Fruit fly (Drosophila melanogaster) whole organism, embryonic: Measurements from ENCODE around the gene CG2157.

ENCODE experiments used
- CG2889 ChIP-seq: fragments of 200-800 bp; sonication (Bioruptor generic); IDR thresholded peaks from 3 replicates; pipeline ENCODE4 v1.3.6; 2022; ENCODE audit warnings: missing biosample characterization, missing genetic modification characterization
- vvl ChIP-seq: fragments of 200-800 bp; sonication (Bioruptor generic); IDR thresholded peaks from 2 replicates; pipeline ENCODE4 v1.3.6; 2022; ENCODE audit warnings: missing biosample characterization, missing genetic modification characterization

- no peak for TF ChIP-seq CG2889 (GFP tag; lab: Robert Waterston, UW)
- TF ChIP-seq vvl (GFP tag; lab: Robert Waterston, UW) = no peak
These were observed 17.3 kb downstream of the CG2157 start for dm6 chrX:10886418-10886817.
